Worm (Caenorhabditis elegans): Measurements from ENCODE around the gene sftd-3.

- TF ChIP-seq lin-13 (GFP tag; optimal IDR thresholded peaks at IDR 0.05) (no peak), nhr-12 (tag; optimal IDR thresholded peaks at IDR 0.05) (no peak), aly-2 (tag; optimal IDR thresholded peaks at IDR 0.05) (no peak), mdl-1 (tag; optimal IDR thresholded peaks at IDR 0.05) (no peak), zag-1 (tag; optimal IDR thresholded peaks at IDR 0.05) (no peak), unc-62 (GFP tag; optimal IDR thresholded peaks at IDR 0.05) (no peak), skn-1 (tag; optimal IDR thresholded peaks at IDR 0.05) (no peak), ztf-11 (tag; optimal IDR thresholded peaks at IDR 0.05) (no peak), ama-1 (optimal IDR thresholded peaks at IDR 0.05) (no peak), egl-27 (tag; optimal IDR thresholded peaks at IDR 0.05) (no peak)
These were observed 12.7 kb downstream of the sftd-3 start for ce11 chrII:8951270-8951669.

Measured in whole organism, L2 larva.